Fruit fly (Drosophila melanogaster) whole organism, pupa: Measurements from ENCODE around the gene Piezo.
A peak's percentile ranks its signal among the peaks of the same experiment; 100 is the strongest.

Source experiments
- CG10348 ChIP-seq: fragments of 200-800 bp; sonication (Bioruptor generic); IDR thresholded peaks from 2 replicates; pipeline ENCODE4 v1.3.6; 2022; ENCODE audit warnings: missing biosample characterization, missing genetic modification characterization
- CG12605 ChIP-seq: fragments of 200-800 bp; sonication (Bioruptor generic); IDR thresholded peaks from 2 replicates; pipeline ENCODE4 v1.3.6; 2022; ENCODE audit warnings: missing biosample characterization, missing genetic modification characterization
- CG13204 ChIP-seq: fragments of 200-800 bp; sonication (Bioruptor generic); optimal IDR thresholded peaks from 2 replicates; lab custom pipeline; 2018; ENCODE audit warnings: missing biosample characterization, mild to moderate bottlenecking, missing genetic modification characterization, moderate library complexity
- CG14655 ChIP-seq: fragments of 200-800 bp; sonication (Bioruptor generic); optimal IDR thresholded peaks from 3 replicates; lab custom pipeline; 2017; ENCODE audit warnings: mild to moderate bottlenecking, missing biosample characterization, missing genetic modification reagents, missing genetic modification characterization
- CG15710 ChIP-seq: fragments of 200-800 bp; sonication (Bioruptor generic); optimal IDR thresholded peaks from 2 replicates; lab custom pipeline; 2018; ENCODE audit warnings: missing biosample characterization, mild to moderate bottlenecking, missing genetic modification characterization, moderate library complexity
- CG17806 ChIP-seq: fragments of 200-800 bp; sonication (Bioruptor generic); optimal IDR thresholded peaks from 2 replicates; lab custom pipeline; 2018; ENCODE audit warnings: missing biosample characterization, mild to moderate bottlenecking, missing genetic modification characterization, moderate library complexity
- CG32121 ChIP-seq: fragments of 200-800 bp; sonication (Bioruptor generic); IDR thresholded peaks from 2 replicates; pipeline ENCODE4 v1.3.6; 2022; ENCODE audit warnings: missing biosample characterization, missing genetic modification characterization
- CG34367 ChIP-seq: fragments of 200-800 bp; sonication (Bioruptor generic); optimal IDR thresholded peaks from 2 replicates; lab custom pipeline; 2018; ENCODE audit warnings: missing biosample characterization, mild to moderate bottlenecking, missing genetic modification characterization
- CG4496 ChIP-seq: fragments of 200-800 bp; sonication (Bioruptor generic); IDR thresholded peaks from 3 replicates; pipeline ENCODE4 v1.3.6; 2022; ENCODE audit warnings: missing biosample characterization, missing genetic modification characterization
- CG8159 ChIP-seq: fragments of 200-800 bp; sonication (Bioruptor generic); optimal IDR thresholded peaks from 3 replicates; lab custom pipeline; 2018; ENCODE audit warnings: missing biosample characterization, mild to moderate bottlenecking, missing genetic modification characterization, moderate library complexity
- CG8301 ChIP-seq: fragments of 200-800 bp; sonication (Bioruptor generic); optimal IDR thresholded peaks from 2 replicates; lab custom pipeline; 2018; ENCODE audit warnings: missing biosample characterization, mild to moderate bottlenecking, missing genetic modification characterization
- CG9948 ChIP-seq: fragments of 200-800 bp; sonication (Bioruptor generic); optimal IDR thresholded peaks from 2 replicates; lab custom pipeline; 2018; ENCODE audit warnings: missing biosample characterization, mild to moderate bottlenecking, missing genetic modification characterization, moderate library complexity
- D1 ChIP-seq: fragments of 200-800 bp; sonication (Bioruptor generic); optimal IDR thresholded peaks from 2 replicates; lab custom pipeline; 2018; ENCODE audit warnings: missing biosample characterization, mild to moderate bottlenecking, missing genetic modification characterization, moderate library complexity
- EcR ChIP-seq: fragments of 200-800 bp; sonication (Bioruptor generic); optimal IDR thresholded peaks from 3 replicates; lab custom pipeline; 2019; ENCODE audit warnings: missing biosample characterization, missing genetic modification characterization, mild to moderate bottlenecking, moderate library complexity, missing genetic modification reagents
- Ets98B ChIP-seq: fragments of 200-800 bp; sonication (Bioruptor generic); IDR thresholded peaks from 2 replicates; pipeline ENCODE4 v1.3.6; 2022; ENCODE audit warnings: missing biosample characterization, missing genetic modification characterization
- Pif1A ChIP-seq: fragments of 200-800 bp; sonication (Bioruptor generic); optimal IDR thresholded peaks from 3 replicates; lab custom pipeline; 2016; ENCODE audit warnings: missing biosample characterization, missing genetic modification characterization
- Pif1B ChIP-seq: fragments of 200-800 bp; sonication (Bioruptor generic); optimal IDR thresholded peaks from 3 replicates; lab custom pipeline; 2016; ENCODE audit warnings: missing biosample characterization, missing genetic modification characterization
- Snoo ChIP-seq: fragments of 200-800 bp; sonication (Bioruptor generic); optimal IDR thresholded peaks from 3 replicates; lab custom pipeline; 2017; ENCODE audit warnings: missing biosample characterization, mild to moderate bottlenecking, missing genetic modification characterization, inconsistent platforms
- fd96Ca ChIP-seq: fragments of 200-800 bp; sonication (Bioruptor generic); IDR thresholded peaks from 3 replicates; pipeline ENCODE4 v1.3.6; 2022; ENCODE audit warnings: missing biosample characterization, missing genetic modification characterization
- gl ChIP-seq: fragments of 200-800 bp; sonication (Bioruptor generic); optimal IDR thresholded peaks from 2 replicates; lab custom pipeline; 2018; ENCODE audit warnings: missing biosample characterization, mild to moderate bottlenecking, missing genetic modification characterization
- rn ChIP-seq: fragments of 200-800 bp; sonication (Bioruptor generic); IDR thresholded peaks from 2 replicates; pipeline ENCODE4 v1.3.6; 2022; ENCODE audit warnings: missing biosample characterization, missing genetic modification characterization

Gene Piezo

DNA sequence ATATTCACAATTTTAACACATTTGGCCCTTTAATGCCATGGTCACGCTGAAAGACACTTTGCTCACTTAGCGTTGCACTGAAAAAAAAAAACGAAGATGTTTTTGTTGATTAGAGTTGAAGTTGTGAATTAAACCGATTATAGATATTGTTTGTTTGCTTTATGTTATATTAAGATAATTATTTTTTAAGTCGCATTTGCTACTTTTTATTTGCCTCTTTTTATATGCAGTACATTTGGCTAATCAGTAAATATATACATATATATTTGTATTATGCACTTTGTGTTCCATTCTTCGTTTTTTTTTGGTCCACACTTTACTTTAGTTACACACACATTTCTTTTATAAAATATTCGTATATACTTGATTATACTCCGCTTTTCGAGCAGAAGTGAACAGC, 67.4 kb downstream of the Piezo start:
- TF ChIP-seq fd96Ca (GFP tag; lab: Robert Waterston, UW) (no peak), CG4496 (GFP tag; lab: Robert Waterston, UW) (peak; percentile 64; the same call in 1 of the 3 replicates), CG10348 (GFP tag; lab: Robert Waterston, UW) (no peak), CG12605 (GFP tag; lab: Robert Waterston, UW) (0 out of 2 replicates have a peak, but pooled peaks have one; percentile 10), Pif1A (GFP tag; lab: Kevin White, UChicago) (no peak), rn (GFP tag; lab: Robert Waterston, UW) (no peak), CG9948 (no peak), CG8159 (tag; lab: Kevin White, UChicago) (peak; percentile 48), CG14655 (GFP tag; lab: Kevin White, UChicago) (peak; percentile 7), CG13204 (GFP tag; lab: Kevin White, UChicago) (no peak), CG17806 (tag; lab: Kevin White, UChicago) (peak; percentile 26), Ets98B (GFP tag; lab: Robert Waterston, UW) (no peak), D1 (tag; lab: Kevin White, UChicago) (no peak), EcR (GFP tag; lab: Kevin White, UChicago) (no peak), CG8301 (tag; lab: Kevin White, UChicago) (peak; percentile 32), CG34367 (tag; lab: Kevin White, UChicago) (no peak), gl (tag; lab: Kevin White, UChicago) (no peak), CG32121 (no peak), CG15710 (tag; lab: Kevin White, UChicago) (peak; percentile 28), Pif1B (no peak)

DNA sequence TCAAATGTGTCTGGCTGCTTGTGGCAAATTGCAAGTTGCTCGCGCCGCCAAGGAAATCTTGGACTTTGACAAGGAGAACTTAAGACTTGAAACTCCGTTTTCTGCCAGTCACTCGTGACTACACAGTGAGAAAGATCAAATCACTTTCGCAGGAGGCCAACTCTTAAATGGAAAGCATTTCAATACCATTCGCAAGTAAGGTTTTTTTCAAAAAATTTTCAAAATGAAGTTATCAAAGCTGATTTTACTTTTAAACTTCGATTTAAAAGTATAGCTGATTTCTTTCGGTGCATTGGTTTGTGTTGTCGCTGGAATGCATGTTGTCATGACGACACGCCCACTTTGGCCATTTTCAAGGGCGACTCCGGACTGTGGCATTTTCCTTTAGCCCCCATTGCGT, 69.5 kb downstream of the Piezo start:
- peak; percentile 91 for TF ChIP-seq CG15710 (tag; lab: Kevin White, UChicago)
- TF ChIP-seq EcR (GFP tag; lab: Kevin White, UChicago): peak; percentile 20
- TF ChIP-seq CG8159 (tag; lab: Kevin White, UChicago): peak; percentile 89
- TF ChIP-seq CG14655 (GFP tag; lab: Kevin White, UChicago): peak; percentile 89
- peak; percentile 89 for TF ChIP-seq fd96Ca (GFP tag; lab: Robert Waterston, UW)
- peak; percentile 91 for TF ChIP-seq CG34367 (tag; lab: Kevin White, UChicago)
- peak; percentile 49 for TF ChIP-seq D1 (tag; lab: Kevin White, UChicago)
- peak; percentile 84 for TF ChIP-seq CG12605 (GFP tag; lab: Robert Waterston, UW)
- peak; percentile 89 for TF ChIP-seq gl (tag; lab: Kevin White, UChicago)
- no peak for TF ChIP-seq CG10348 (GFP tag; lab: Robert Waterston, UW)
- peak; percentile 91 for TF ChIP-seq CG17806 (tag; lab: Kevin White, UChicago)
- peak; percentile 85 for TF ChIP-seq CG8301 (tag; lab: Kevin White, UChicago)
- TF ChIP-seq CG9948: peak; percentile 89
- 0 out of 2 replicates have a peak, but pooled peaks have one; percentile 26 for TF ChIP-seq rn (GFP tag; lab: Robert Waterston, UW)
- TF ChIP-seq Pif1A (GFP tag; lab: Kevin White, UChicago): peak; percentile 84
- peak; percentile 75 for TF ChIP-seq Ets98B (GFP tag; lab: Robert Waterston, UW)
- TF ChIP-seq CG32121: peak; percentile 60
- TF ChIP-seq Pif1B: peak; percentile 85
- TF ChIP-seq Snoo (tag; lab: Kevin White, UChicago): peak; percentile 55
- peak; percentile 91 for TF ChIP-seq CG4496 (GFP tag; lab: Robert Waterston, UW)
- TF ChIP-seq CG13204 (GFP tag; lab: Kevin White, UChicago): peak; percentile 81

- TF ChIP-seq Ets98B (GFP tag; lab: Robert Waterston, UW): no peak
- no peak for TF ChIP-seq CG32121
- TF ChIP-seq CG8159 (tag; lab: Kevin White, UChicago): peak; percentile 1
- no peak for TF ChIP-seq CG4496 (GFP tag; lab: Robert Waterston, UW)
- TF ChIP-seq Snoo (tag; lab: Kevin White, UChicago): peak; percentile 1
- TF ChIP-seq CG14655 (GFP tag; lab: Kevin White, UChicago): no peak
- no peak for TF ChIP-seq D1 (tag; lab: Kevin White, UChicago)
- TF ChIP-seq CG13204 (GFP tag; lab: Kevin White, UChicago): no peak
- no peak for TF ChIP-seq Pif1B
- no peak for TF ChIP-seq rn (GFP tag; lab: Robert Waterston, UW)
- no peak for TF ChIP-seq CG34367 (tag; lab: Kevin White, UChicago)
- peak; percentile 13 for TF ChIP-seq Pif1A (GFP tag; lab: Kevin White, UChicago)
Observed at dm6 chr2L:8233571-8233970, 70.7 kb downstream of the Piezo start.

dm6 chr2L:8239032-8239650, 76.3 kb downstream of the Piezo start:
- no peak for TF ChIP-seq gl (tag; lab: Kevin White, UChicago)
- TF ChIP-seq CG9948: no peak
- no peak for TF ChIP-seq CG32121
- TF ChIP-seq CG10348 (GFP tag; lab: Robert Waterston, UW): no peak
- no peak for TF ChIP-seq CG4496 (GFP tag; lab: Robert Waterston, UW)
- no peak for TF ChIP-seq CG8301 (tag; lab: Kevin White, UChicago)
- no peak for TF ChIP-seq Ets98B (GFP tag; lab: Robert Waterston, UW)
- TF ChIP-seq fd96Ca (GFP tag; lab: Robert Waterston, UW): no peak
- no peak for TF ChIP-seq CG14655 (GFP tag; lab: Kevin White, UChicago)
- no peak for TF ChIP-seq CG15710 (tag; lab: Kevin White, UChicago)
- TF ChIP-seq Pif1A (GFP tag; lab: Kevin White, UChicago): no peak
- no peak for TF ChIP-seq CG12605 (GFP tag; lab: Robert Waterston, UW)
- TF ChIP-seq rn (GFP tag; lab: Robert Waterston, UW): no peak
- no peak for TF ChIP-seq CG34367 (tag; lab: Kevin White, UChicago)
- no peak for TF ChIP-seq Snoo (tag; lab: Kevin White, UChicago)
- TF ChIP-seq D1 (tag; lab: Kevin White, UChicago): no peak
- no peak for TF ChIP-seq CG13204 (GFP tag; lab: Kevin White, UChicago)
- no peak for TF ChIP-seq Pif1B
